Worm (Caenorhabditis elegans) whole organism, L3 larva: Measurements from ENCODE around the gene srbc-40.

Source experiments
- R02D3.7 ChIP-seq: fragments of 150-350 bp; optimal IDR thresholded peaks from 2 replicates; lab custom pipeline; 2014; ENCODE audit warnings: missing biosample characterization, missing genetic modification characterization
- aly-2 ChIP-seq: fragments of 150-350 bp; optimal IDR thresholded peaks from 2 replicates; lab custom pipeline; 2014; ENCODE audit warnings: missing biosample characterization, missing genetic modification characterization
- ama-1 ChIP-seq: fragments of 150-350 bp; optimal IDR thresholded peaks from 2 replicates; lab custom pipeline; 2018
- ceh-16 ChIP-seq: sonication (generic microtip); optimal IDR thresholded peaks from 2 replicates; lab custom pipeline; 2017; ENCODE audit warnings: missing biosample characterization, missing genetic modification characterization
- ceh-28 ChIP-seq: fragments of 150-350 bp; optimal IDR thresholded peaks from 2 replicates; lab custom pipeline; 2014; ENCODE audit warnings: missing biosample characterization, missing genetic modification reagents, missing genetic modification characterization
- ceh-82 ChIP-seq: fragments of 150-350 bp; optimal IDR thresholded peaks from 2 replicates; lab custom pipeline; 2014; ENCODE audit warnings: missing biosample characterization, missing genetic modification characterization
- ceh-9 ChIP-seq: sonication (generic microtip); optimal IDR thresholded peaks from 2 replicates; lab custom pipeline; 2018; ENCODE audit warnings: missing biosample characterization, missing genetic modification characterization
- daf-12 ChIP-seq: fragments of 150-350 bp; optimal IDR thresholded peaks from 2 replicates; lab custom pipeline; 2014; ENCODE audit warnings: missing biosample characterization, missing genetic modification reagents, missing genetic modification characterization
- egl-27 ChIP-seq: sonication (generic microtip); optimal IDR thresholded peaks from 4 replicates; lab custom pipeline; 2017; ENCODE audit warnings: missing biosample characterization, missing genetic modification reagents, missing genetic modification characterization
- egl-5 ChIP-seq: fragments of 150-350 bp; optimal IDR thresholded peaks from 2 replicates; lab custom pipeline; 2017; ENCODE audit warnings: missing biosample characterization, missing genetic modification reagents, missing genetic modification characterization, inconsistent platforms
- elt-1 ChIP-seq: fragments of 150-350 bp; optimal IDR thresholded peaks from 2 replicates; lab custom pipeline; 2014; ENCODE audit warnings: missing biosample characterization, missing genetic modification characterization
- elt-2 ChIP-seq: sonication (generic microtip); optimal IDR thresholded peaks from 2 replicates; lab custom pipeline; 2016; ENCODE audit warnings: missing genetic modification reagents, mild to moderate bottlenecking, missing genetic modification characterization, missing compliant biosample characterization
- elt-3 ChIP-seq, 3 experiments: fragments of 150-350 bp in 1 of 3; sonication (generic microtip) in 2 of 3; optimal IDR thresholded peaks; 2 replicates in 2 of 3; 4 replicates in 1 of 3; lab custom pipeline; 2014 to 2017; ENCODE audit warnings: missing biosample characterization in 3 of 3, missing genetic modification characterization in 3 of 3
- eor-1 ChIP-seq, 2 experiments: fragments of 150-350 bp; optimal IDR thresholded peaks; 2 replicates each; lab custom pipeline; 2014 to 2018; ENCODE audit warnings: missing biosample characterization in 2 of 2, missing genetic modification characterization in 2 of 2
- fkh-10 ChIP-seq: sonication (generic microtip); optimal IDR thresholded peaks from 2 replicates; lab custom pipeline; 2017; ENCODE audit warnings: missing biosample characterization, missing genetic modification reagents, missing genetic modification characterization
- fkh-2 ChIP-seq: fragments of 150-350 bp; optimal IDR thresholded peaks from 2 replicates; lab custom pipeline; 2014; ENCODE audit warnings: missing biosample characterization, missing genetic modification reagents, missing genetic modification characterization
- jun-1 ChIP-seq: fragments of 150-350 bp; optimal IDR thresholded peaks from 2 replicates; lab custom pipeline; 2014; ENCODE audit warnings: missing biosample characterization, missing genetic modification reagents, missing genetic modification characterization
- lin-15B ChIP-seq: fragments of 150-350 bp; optimal IDR thresholded peaks from 2 replicates; lab custom pipeline; 2014; ENCODE audit warnings: missing biosample characterization, missing genetic modification characterization
- lin-39 ChIP-seq: fragments of 150-350 bp; optimal IDR thresholded peaks from 2 replicates; lab custom pipeline; 2018; ENCODE audit warnings: missing biosample characterization, missing genetic modification reagents, missing genetic modification characterization
- lsy-12 ChIP-seq: sonication (generic microtip); optimal IDR thresholded peaks from 2 replicates; lab custom pipeline; 2016; ENCODE audit warnings: mild to moderate bottlenecking, missing genetic modification characterization, missing compliant biosample characterization
- mdl-1 ChIP-seq: fragments of 150-350 bp; optimal IDR thresholded peaks from 2 replicates; lab custom pipeline; 2014; ENCODE audit warnings: missing biosample characterization, missing genetic modification characterization
- mml-1 ChIP-seq: fragments of 150-350 bp; sonication (generic microtip); optimal IDR thresholded peaks from 3 replicates; lab custom pipeline; 2014; ENCODE audit warnings: missing biosample characterization, missing genetic modification characterization
- nfya-1 ChIP-seq: sonication (generic microtip); optimal IDR thresholded peaks from 2 replicates; lab custom pipeline; 2017; ENCODE audit warnings: missing genetic modification characterization, mild to moderate bottlenecking, missing compliant biosample characterization, antibody characterized with exemption, moderate library complexity; ENCODE audit not compliant: insufficient read depth
- nhr-11 ChIP-seq: fragments of 150-350 bp; optimal IDR thresholded peaks from 2 replicates; lab custom pipeline; 2014; ENCODE audit warnings: missing biosample characterization, missing genetic modification characterization
- nhr-12 ChIP-seq: fragments of 150-350 bp; optimal IDR thresholded peaks from 2 replicates; lab custom pipeline; 2014; ENCODE audit warnings: missing biosample characterization, missing genetic modification characterization
- nhr-23 ChIP-seq: fragments of 150-350 bp; optimal IDR thresholded peaks from 2 replicates; lab custom pipeline; 2014; ENCODE audit warnings: missing biosample characterization, missing genetic modification reagents, missing genetic modification characterization
- nhr-237 ChIP-seq: fragments of 150-350 bp; optimal IDR thresholded peaks from 2 replicates; lab custom pipeline; 2014; ENCODE audit warnings: missing biosample characterization, missing genetic modification characterization
- nhr-25 ChIP-seq: sonication (generic microtip); optimal IDR thresholded peaks from 2 replicates; lab custom pipeline; 2017; ENCODE audit warnings: missing biosample characterization, missing genetic modification characterization
- nhr-28 ChIP-seq: fragments of 150-350 bp; optimal IDR thresholded peaks from 2 replicates; lab custom pipeline; 2014; ENCODE audit warnings: missing biosample characterization, missing genetic modification characterization
- nhr-43 ChIP-seq: sonication (generic microtip); optimal IDR thresholded peaks from 2 replicates; lab custom pipeline; 2016; ENCODE audit warnings: mild to moderate bottlenecking, missing genetic modification characterization, missing compliant biosample characterization; ENCODE audit not compliant: poor library complexity, severe bottlenecking
- nhr-67 ChIP-seq: fragments of 150-350 bp; optimal IDR thresholded peaks from 2 replicates; lab custom pipeline; 2014; ENCODE audit warnings: missing biosample characterization, missing genetic modification characterization
- nhr-76 ChIP-seq: fragments of 150-350 bp; sonication (generic microtip); optimal IDR thresholded peaks from 5 replicates; lab custom pipeline; 2014; ENCODE audit warnings: missing biosample characterization, missing genetic modification characterization
- pha-4 ChIP-seq: fragments of 150-350 bp; optimal IDR thresholded peaks from 2 replicates; lab custom pipeline; 2014; ENCODE audit warnings: missing biosample characterization, missing genetic modification reagents, missing genetic modification characterization
- pqm-1 ChIP-seq: fragments of 150-350 bp; optimal IDR thresholded peaks from 2 replicates; lab custom pipeline; 2017; ENCODE audit warnings: missing biosample characterization, missing genetic modification characterization, inconsistent platforms
- skn-1 ChIP-seq: fragments of 150-350 bp; optimal IDR thresholded peaks from 2 replicates; lab custom pipeline; 2014; ENCODE audit warnings: missing biosample characterization, missing genetic modification characterization
- snpc-4 ChIP-seq: fragments of 150-350 bp; optimal IDR thresholded peaks from 2 replicates; lab custom pipeline; 2014; ENCODE audit warnings: missing biosample characterization, missing genetic modification characterization
- tbx-2 ChIP-seq: sonication (generic microtip); optimal IDR thresholded peaks from 2 replicates; lab custom pipeline; 2016; ENCODE audit warnings: mild to moderate bottlenecking, missing genetic modification characterization, missing compliant biosample characterization
- unc-39 ChIP-seq: sonication (generic microtip); optimal IDR thresholded peaks from 4 replicates; lab custom pipeline; 2017; ENCODE audit warnings: missing biosample characterization, missing genetic modification characterization
- unc-62 ChIP-seq: fragments of 150-350 bp; sonication (generic microtip); optimal IDR thresholded peaks from 4 replicates; lab custom pipeline; 2014; ENCODE audit warnings: missing biosample characterization, missing genetic modification reagents, missing genetic modification characterization
- zag-1 ChIP-seq: fragments of 150-350 bp; optimal IDR thresholded peaks from 2 replicates; lab custom pipeline; 2014; ENCODE audit warnings: missing biosample characterization, missing genetic modification characterization
- ztf-11 ChIP-seq: fragments of 150-350 bp; optimal IDR thresholded peaks from 2 replicates; lab custom pipeline; 2014; ENCODE audit warnings: missing biosample characterization, missing genetic modification characterization
- ztf-4 ChIP-seq: fragments of 150-350 bp; optimal IDR thresholded peaks from 2 replicates; lab custom pipeline; 2014; ENCODE audit warnings: missing biosample characterization, missing genetic modification characterization

Gene srbc-40

DNA sequence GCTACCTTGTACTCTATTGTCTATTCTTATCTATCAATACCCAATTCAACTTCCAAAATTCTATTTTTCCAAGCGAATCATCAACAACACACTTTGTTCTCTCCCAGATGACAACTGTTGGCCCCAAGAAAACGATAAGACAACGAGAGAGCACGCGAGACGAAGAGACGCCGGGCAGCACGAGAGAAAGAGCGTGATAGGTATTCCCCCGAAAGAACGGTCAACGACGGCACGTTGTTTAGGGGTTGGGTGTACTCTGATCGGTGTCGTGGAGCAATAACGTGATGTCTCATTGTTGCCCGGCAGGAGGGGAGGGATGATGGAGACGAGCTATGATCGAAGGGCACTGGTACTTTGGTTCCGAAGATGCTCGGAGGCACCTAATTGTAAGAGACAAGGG lies 11.7 kb upstream of the srbc-40 start (continued):
- peak; percentile 94 for TF ChIP-seq nhr-43 (tag; lab: Kevin White, UChicago)
- no peak for TF ChIP-seq daf-12 (tag; lab: Kevin White, UChicago)
- no peak for TF ChIP-seq ceh-82
- no peak for TF ChIP-seq ztf-4 (tag; lab: Kevin White, UChicago)
- TF ChIP-seq fkh-10 (GFP tag; lab: Kevin White, UChicago), result no peak
- TF ChIP-seq elt-1 (tag; lab: Kevin White, UChicago), result no peak
- TF ChIP-seq nhr-67, result no peak
- TF ChIP-seq R02D3.7 (tag; lab: Kevin White, UChicago), result peak; percentile 32
- no peak for TF ChIP-seq nhr-12 (tag; lab: Kevin White, UChicago)
- peak; percentile 74 for TF ChIP-seq unc-62 (GFP tag; lab: Kevin White, UChicago)
- peak; percentile 32 to 47 (median 37) for TF ChIP-seq elt-3 (tag; optimal IDR thresholded peaks at IDR 0.05; lab: Kevin White, UChicago)
- peak; percentile 98 for TF ChIP-seq pqm-1 (tag; lab: Kevin White, UChicago)
- TF ChIP-seq nhr-237, result no peak
- TF ChIP-seq mml-1 (tag; lab: Kevin White, UChicago), result no peak
- TF ChIP-seq snpc-4, result no peak
- peak; percentile 74 for TF ChIP-seq nhr-25 (tag; lab: Kevin White, UChicago)
- peak; percentile 85 for TF ChIP-seq nhr-11 (tag; lab: Kevin White, UChicago)
- peak; percentile 90 for TF ChIP-seq lin-39 (tag; lab: Kevin White, UChicago)
- TF ChIP-seq, all 47 proteins: peak for 22

DNA sequence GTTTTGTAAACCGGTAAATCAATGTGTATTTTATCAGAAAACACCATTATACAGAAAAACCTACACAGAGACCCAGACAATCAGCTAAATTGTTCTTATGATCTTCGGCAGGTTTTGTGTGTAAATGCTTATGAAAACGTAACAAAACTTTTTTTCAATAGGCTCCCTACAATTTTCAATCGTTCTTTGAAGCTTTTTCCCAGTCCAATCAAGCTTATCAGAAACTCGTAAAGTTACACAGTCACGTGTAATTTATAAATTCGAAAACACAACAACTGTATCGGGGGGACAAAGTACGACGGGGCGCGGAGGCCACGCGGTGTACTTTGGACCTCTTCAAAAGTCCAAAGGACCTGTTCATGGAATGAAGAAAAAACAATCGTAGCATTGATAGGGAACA lies 10.6 kb upstream of the srbc-40 start:
- TF ChIP-seq ceh-28 (tag; lab: Kevin White, UChicago) (no peak), skn-1 (tag; lab: Kevin White, UChicago) (no peak), ztf-11 (tag; lab: Kevin White, UChicago) (no peak), egl-27 (no peak), lsy-12 (tag; lab: Kevin White, UChicago) (peak; percentile 44), unc-62 (GFP tag; lab: Kevin White, UChicago) (no peak), ceh-9 (tag; lab: Kevin White, UChicago) (no peak), nhr-23 (tag; lab: Kevin White, UChicago) (no peak), eor-1 (tag; optimal IDR thresholded peaks at IDR 0.05; lab: Kevin White, UChicago) (no peak), nhr-43 (tag; lab: Kevin White, UChicago) (peak; percentile 85), ceh-16 (tag; lab: Kevin White, UChicago) (no peak), daf-12 (tag; lab: Kevin White, UChicago) (no peak), pha-4 (peak; percentile 86), ama-1 (lab: Kevin White, UChicago) (peak; percentile 87), egl-5 (tag; lab: Kevin White, UChicago) (no peak), jun-1 (peak; percentile 67), mml-1 (tag; lab: Kevin White, UChicago) (no peak), elt-2 (tag; lab: Kevin White, UChicago) (peak; percentile 92), lin-39 (tag; lab: Kevin White, UChicago) (no peak), nhr-237 (no peak), nfya-1 (tag; lab: Kevin White, UChicago) (peak; percentile 49), tbx-2 (tag; lab: Kevin White, UChicago) (no peak), nhr-28 (no peak), nhr-12 (tag; lab: Kevin White, UChicago) (no peak), ceh-82 (no peak), nhr-11 (tag; lab: Kevin White, UChicago) (no peak), zag-1 (tag; lab: Kevin White, UChicago) (no peak), nhr-67 (no peak), ztf-4 (tag; lab: Kevin White, UChicago) (no peak), pqm-1 (tag; lab: Kevin White, UChicago) (peak; percentile 87), nhr-76 (tag; lab: Kevin White, UChicago) (no peak), fkh-2 (tag; lab: Kevin White, UChicago) (no peak), nhr-25 (tag; lab: Kevin White, UChicago) (peak; percentile 16), unc-39 (tag; lab: Kevin White, UChicago) (no peak), mdl-1 (tag; lab: Kevin White, UChicago) (no peak), aly-2 (tag; lab: Kevin White, UChicago) (no peak), lin-15B (tag; lab: Kevin White, UChicago) (no peak), R02D3.7 (tag; lab: Kevin White, UChicago) (no peak)
- TF ChIP-seq, all 47 proteins: peak for 9
